Fruit fly (Drosophila melanogaster) whole organism, embryonic: ENCODE measurements around the gene Cad89D.

Experiments
- Antp ChIP-seq: fragments of 200-800 bp; sonication (Bioruptor generic); optimal IDR thresholded peaks from 3 replicates; lab custom pipeline; 2016; ENCODE audit warnings: missing biosample characterization, missing genetic modification characterization
- Atf6 ChIP-seq: fragments of 200-800 bp; sonication (Bioruptor generic); IDR thresholded peaks from 2 replicates; pipeline ENCODE4 v1.3.6; 2022; ENCODE audit warnings: missing biosample characterization, missing genetic modification characterization
- Awh ChIP-seq: fragments of 200-800 bp; sonication (Bioruptor generic); IDR thresholded peaks from 2 replicates; pipeline ENCODE4, ENCODE4 v1.3.6; 2022; ENCODE audit warnings: missing biosample characterization, missing genetic modification characterization
- CG11085 ChIP-seq: fragments of 200-800 bp; sonication (Bioruptor generic); IDR thresholded peaks from 2 replicates; pipeline ENCODE4 v1.3.6; 2022; ENCODE audit warnings: missing biosample characterization, missing genetic modification characterization
- CG12104 ChIP-seq: fragments of 200-800 bp; sonication (Bioruptor generic); optimal IDR thresholded peaks from 3 replicates; lab custom pipeline; 2016; ENCODE audit warnings: missing biosample characterization, missing genetic modification characterization
- CG12391 ChIP-seq: fragments of 200-800 bp; sonication (Bioruptor generic); optimal IDR thresholded peaks from 3 replicates; lab custom pipeline; 2018; ENCODE audit warnings: missing biosample characterization, mild to moderate bottlenecking, missing genetic modification characterization, moderate library complexity
- CG12659 ChIP-seq: fragments of 200-800 bp; sonication (Bioruptor generic); optimal IDR thresholded peaks from 3 replicates; lab custom pipeline; 2017; ENCODE audit warnings: mild to moderate bottlenecking, missing biosample characterization, missing genetic modification reagents, missing genetic modification characterization
- CG12942 ChIP-seq: fragments of 200-800 bp; sonication (Bioruptor generic); optimal IDR thresholded peaks from 3 replicates; lab custom pipeline; 2016; ENCODE audit warnings: missing biosample characterization, missing genetic modification characterization
- CG15073 ChIP-seq: fragments of 200-800 bp; sonication (Bioruptor generic); optimal IDR thresholded peaks from 2 replicates; lab custom pipeline; 2016; ENCODE audit warnings: missing biosample characterization, missing genetic modification characterization
- CG1602 ChIP-seq: fragments of 200-800 bp; sonication (Bioruptor generic); optimal IDR thresholded peaks from 3 replicates; lab custom pipeline; 2016; ENCODE audit warnings: missing biosample characterization, missing genetic modification characterization
- CG16813 ChIP-seq: fragments of 200-800 bp; sonication (Bioruptor generic); IDR thresholded peaks from 3 replicates; pipeline ENCODE4 v1.3.6; 2022; ENCODE audit warnings: missing biosample characterization, missing genetic modification characterization; ENCODE audit not compliant: partially characterized antibody
- CG17186 ChIP-seq: fragments of 200-800 bp; sonication (Bioruptor generic); optimal IDR thresholded peaks from 3 replicates; lab custom pipeline; 2017; ENCODE audit warnings: missing biosample characterization, missing genetic modification reagents, missing genetic modification characterization
- CG31224 ChIP-seq: fragments of 200-800 bp; sonication (Bioruptor generic); IDR thresholded peaks from 2 replicates; pipeline ENCODE4 v1.3.6; 2022; ENCODE audit warnings: missing biosample characterization, missing genetic modification characterization
- CG34422 ChIP-seq: fragments of 200-800 bp; sonication (Bioruptor generic); IDR thresholded peaks from 3 replicates; pipeline ENCODE4 v1.3.6; 2022; ENCODE audit warnings: missing biosample characterization, missing genetic modification characterization
- CG4404 ChIP-seq: fragments of 200-800 bp; sonication (Bioruptor generic); IDR thresholded peaks from 2 replicates; pipeline ENCODE4 v1.3.6; 2022; ENCODE audit warnings: missing biosample characterization, missing genetic modification characterization
- CG4854 ChIP-seq: fragments of 200-800 bp; sonication (Bioruptor generic); optimal IDR thresholded peaks from 2 replicates; lab custom pipeline; 2016; ENCODE audit warnings: missing biosample characterization, missing genetic modification characterization, inconsistent platforms
- CG6254 ChIP-seq: fragments of 200-800 bp; sonication (Bioruptor generic); optimal IDR thresholded peaks from 3 replicates; lab custom pipeline; 2017; ENCODE audit warnings: mild to moderate bottlenecking, missing biosample characterization, missing genetic modification reagents, missing genetic modification characterization
- CG6654 ChIP-seq: fragments of 200-800 bp; sonication (Bioruptor generic); optimal IDR thresholded peaks from 2 replicates; lab custom pipeline; 2017; ENCODE audit warnings: missing biosample characterization, mild to moderate bottlenecking, missing genetic modification characterization
- CG6683 ChIP-seq: fragments of 200-800 bp; sonication (Bioruptor generic); optimal IDR thresholded peaks from 2 replicates; lab custom pipeline; 2017; ENCODE audit warnings: missing biosample characterization, mild to moderate bottlenecking, missing genetic modification characterization, missing genetic modification reagents
- CG7928 ChIP-seq: fragments of 200-800 bp; sonication (Bioruptor generic); optimal IDR thresholded peaks from 2 replicates; lab custom pipeline; 2017; ENCODE audit warnings: missing biosample characterization, mild to moderate bottlenecking, missing genetic modification characterization
- CG8089 ChIP-seq: fragments of 200-800 bp; sonication (Bioruptor generic); optimal IDR thresholded peaks from 3 replicates; lab custom pipeline; 2016; ENCODE audit warnings: missing biosample characterization, missing genetic modification characterization
- Chrac-16 ChIP-seq: fragments of 200-800 bp; sonication (Bioruptor generic); optimal IDR thresholded peaks from 3 replicates; lab custom pipeline; 2016; ENCODE audit warnings: missing biosample characterization, missing genetic modification characterization
- Dref ChIP-seq: fragments of 200-800 bp; sonication (Bioruptor generic); IDR thresholded peaks from 2 replicates; pipeline ENCODE4 v1.3.6; 2022; ENCODE audit warnings: missing biosample characterization, missing genetic modification characterization
- Med ChIP-seq: fragments of 200-800 bp; sonication (Bioruptor generic); peaks from one replicate; lab custom pipeline; 2016; ENCODE audit warnings: missing biosample characterization, missing genetic modification characterization, mild to moderate bottlenecking, inconsistent platforms, moderate library complexity
- Xbp1 ChIP-seq: fragments of 200-800 bp; sonication (Bioruptor generic); optimal IDR thresholded peaks from 3 replicates; lab custom pipeline; 2016; ENCODE audit warnings: missing biosample characterization, mild to moderate bottlenecking, missing genetic modification characterization
- ap ChIP-seq: fragments of 200-800 bp; sonication (Bioruptor generic); IDR thresholded peaks from 2 replicates; pipeline ENCODE4 v1.3.6; 2022; ENCODE audit warnings: missing biosample characterization, missing genetic modification characterization
- bab2 ChIP-seq: fragments of 200-800 bp; sonication (Bioruptor generic); optimal IDR thresholded peaks from 2 replicates; lab custom pipeline; 2016; ENCODE audit warnings: missing biosample characterization, missing genetic modification characterization
- cad ChIP-seq: fragments of >200 bp; optimal IDR thresholded peaks from 2 replicates; lab custom pipeline; 2017; ENCODE audit warnings: missing biosample characterization, missing genetic modification characterization
- chn ChIP-seq: fragments of 200-800 bp; sonication (Bioruptor generic); optimal IDR thresholded peaks from 2 replicates; lab custom pipeline; 2016; ENCODE audit warnings: missing biosample characterization, missing genetic modification characterization
- crol ChIP-seq: fragments of 200-800 bp; sonication (Bioruptor generic); IDR thresholded peaks from 2 replicates; pipeline ENCODE4 v1.3.6; 2022; ENCODE audit warnings: missing biosample characterization, missing genetic modification characterization
- da ChIP-seq: fragments of 200-800 bp; sonication (Bioruptor generic); optimal IDR thresholded peaks from 2 replicates; lab custom pipeline; 2016; ENCODE audit warnings: missing biosample characterization, missing genetic modification characterization
- esg ChIP-seq: fragments of 200-800 bp; sonication (Bioruptor generic); conservative IDR thresholded peaks from 2 replicates; pipeline ENCODE4 v1.3.6; 2022; ENCODE audit warnings: missing biosample characterization, missing genetic modification characterization
- eve ChIP-seq, 2 experiments: fragments of >200 bp; optimal IDR thresholded peaks; 2 replicates each; lab custom pipeline; 2017; ENCODE audit warnings: missing biosample characterization in 2 of 2, missing genetic modification characterization in 2 of 2
- fu2 ChIP-seq: fragments of 200-800 bp; sonication (Bioruptor generic); optimal IDR thresholded peaks from 2 replicates; lab custom pipeline; 2016; ENCODE audit warnings: missing biosample characterization, missing genetic modification characterization
- gem ChIP-seq: fragments of 200-800 bp; sonication (Bioruptor generic); optimal IDR thresholded peaks from 2 replicates; lab custom pipeline; 2019; ENCODE audit warnings: missing biosample characterization, mild to moderate bottlenecking, missing genetic modification characterization, moderate library complexity
- grn ChIP-seq: fragments of 200-800 bp; sonication (Bioruptor generic); optimal IDR thresholded peaks from 3 replicates; lab custom pipeline; 2017; ENCODE audit warnings: missing biosample characterization, missing genetic modification characterization
- her ChIP-seq: fragments of 200-800 bp; sonication (Bioruptor generic); optimal IDR thresholded peaks from 2 replicates; lab custom pipeline; 2016; ENCODE audit warnings: missing biosample characterization, missing genetic modification characterization
- klu ChIP-seq: fragments of 200-800 bp; sonication (Bioruptor generic); IDR thresholded peaks from 2 replicates; pipeline ENCODE4 v1.3.6; 2022; ENCODE audit warnings: missing biosample characterization, missing genetic modification characterization
- lola ChIP-seq, 3 experiments: fragments of >200 bp in 2 of 3; fragments of 200-800 bp in 1 of 3; sonication (Bioruptor generic) in 1 of 3; optimal IDR thresholded peaks; 2 replicates each; lab custom pipeline; 2017 to 2019; ENCODE audit warnings: missing biosample characterization in 3 of 3, missing genetic modification characterization in 3 of 3, mild to moderate bottlenecking in 1 of 3, moderate library complexity in 1 of 3
- mam ChIP-seq: fragments of 200-800 bp; sonication (Bioruptor generic); optimal IDR thresholded peaks from 3 replicates; lab custom pipeline; 2016; ENCODE audit warnings: missing biosample characterization, missing genetic modification characterization
- nerfin-1 ChIP-seq: fragments of 200-800 bp; sonication (Bioruptor generic); optimal IDR thresholded peaks from 3 replicates; lab custom pipeline; 2019; ENCODE audit warnings: missing biosample characterization, mild to moderate bottlenecking, missing genetic modification characterization, moderate library complexity
- odd ChIP-seq: fragments of 200-800 bp; sonication (Bioruptor generic); optimal IDR thresholded peaks from 2 replicates; lab custom pipeline; 2017; ENCODE audit warnings: missing biosample characterization, mild to moderate bottlenecking, missing genetic modification characterization
- pum ChIP-seq: fragments of 200-800 bp; sonication (Bioruptor generic); optimal IDR thresholded peaks from 2 replicates; lab custom pipeline; 2016; ENCODE audit warnings: missing biosample characterization, missing genetic modification characterization
- run ChIP-seq: fragments of 200-800 bp; sonication (Bioruptor generic); optimal IDR thresholded peaks from 3 replicates; lab custom pipeline; 2018; ENCODE audit warnings: missing biosample characterization, mild to moderate bottlenecking, missing genetic modification characterization
- sna ChIP-seq: fragments of 200-800 bp; sonication (Bioruptor generic); IDR thresholded peaks from 2 replicates; pipeline ENCODE4 v1.3.6; 2022; ENCODE audit warnings: missing biosample characterization, missing genetic modification characterization; ENCODE audit not compliant: partially characterized antibody
- stc ChIP-seq: fragments of 200-800 bp; sonication (Bioruptor generic); IDR thresholded peaks from 2 replicates; pipeline ENCODE4 v1.3.6; 2022; ENCODE audit warnings: missing biosample characterization, missing genetic modification characterization
- ttk ChIP-seq: fragments of 200-800 bp; sonication (Bioruptor generic); IDR thresholded peaks from 2 replicates; pipeline ENCODE4 v2.1.2; 2022; ENCODE audit warnings: missing biosample characterization, missing genetic modification characterization
- vvl ChIP-seq: fragments of 200-800 bp; sonication (Bioruptor generic); IDR thresholded peaks from 2 replicates; pipeline ENCODE4 v1.3.6; 2022; ENCODE audit warnings: missing biosample characterization, missing genetic modification characterization
- wek ChIP-seq: fragments of 200-800 bp; sonication (Bioruptor generic); optimal IDR thresholded peaks from 3 replicates; lab custom pipeline; 2018; ENCODE audit warnings: missing biosample characterization, mild to moderate bottlenecking, missing genetic modification characterization, moderate library complexity
- z ChIP-seq: fragments of 200-800 bp; sonication (Bioruptor generic); IDR thresholded peaks from 3 replicates; pipeline ENCODE4 v1.3.6; 2022; ENCODE audit warnings: missing biosample characterization, missing genetic modification characterization

Cad89D gene

DNA sequence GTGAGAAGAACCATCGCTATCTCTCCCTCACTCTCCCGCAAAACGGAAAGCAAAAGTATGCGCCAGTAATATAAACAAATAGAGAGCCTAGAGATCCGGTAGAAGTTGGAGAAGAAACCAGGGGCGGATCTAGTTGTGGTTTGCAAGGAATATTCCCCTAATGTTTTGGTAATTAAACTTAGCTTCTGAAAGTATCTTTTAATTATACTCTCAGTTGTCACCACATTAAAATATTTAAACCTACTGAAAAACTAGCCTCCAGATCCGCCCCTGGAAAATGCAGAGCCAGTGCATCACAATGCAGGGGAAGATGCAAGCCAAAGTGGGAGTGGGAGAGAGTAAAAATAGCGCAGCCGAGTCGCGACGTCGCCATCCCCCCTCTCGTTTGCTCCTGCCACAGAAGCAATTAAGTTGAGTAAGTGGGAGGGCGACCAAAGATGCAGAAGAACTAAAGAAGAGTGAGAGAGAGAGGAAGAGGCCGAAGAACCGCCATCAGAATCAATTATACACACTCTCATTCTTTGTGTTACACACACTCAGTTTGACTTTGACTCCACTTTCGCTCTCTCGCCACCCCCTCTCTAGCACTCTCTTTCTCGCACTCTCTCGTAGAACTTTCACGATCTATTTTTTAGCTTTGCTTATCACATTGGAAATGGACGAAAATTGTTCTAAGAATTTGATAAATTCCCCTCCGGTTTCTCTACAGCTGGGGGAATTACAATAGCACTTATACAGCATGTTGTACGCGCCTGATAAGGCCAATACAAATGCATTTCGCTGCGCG lies 45.8 kb downstream of the Cad89D start (continued):
- TF ChIP-seq CG12104 (GFP tag; lab: Kevin White, UChicago) (peak; percentile 88), CG15073 (GFP tag; lab: Kevin White, UChicago) (peak; percentile 65), CG6654 (GFP tag; lab: Kevin White, UChicago) (peak; percentile 89), CG17186 (GFP tag; lab: Kevin White, UChicago) (peak; percentile 55), CG31224 (GFP tag; lab: Robert Waterston, UW) (peak; percentile 85), run (tag; lab: Kevin White, UChicago) (peak; percentile 77), sna (GFP tag; lab: Robert Waterston, UW) (no peak), ttk (GFP tag; lab: Robert Waterston, UW) (peak; percentile 96), Antp (GFP tag; lab: Kevin White, UChicago) (peak; percentile 95), grn (GFP tag; lab: Kevin White, UChicago) (no peak), CG4854 (GFP tag; lab: Kevin White, UChicago) (peak; percentile 78), Awh (peak; percentile 96), ap (GFP tag; lab: Robert Waterston, UW) (peak; percentile 90), CG12942 (GFP tag; lab: Kevin White, UChicago) (peak; percentile 85), lola (GFP tag; optimal IDR thresholded peaks at IDR 0.05; lab: Kevin White, UChicago) (peak in 1 of 3 experiments; percentile 96), vvl (GFP tag; lab: Robert Waterston, UW) (peak; percentile 97), klu (GFP tag; lab: Robert Waterston, UW) (peak; percentile 77), mam (peak; percentile 90), Xbp1 (peak; percentile 93), CG4404 (GFP tag; lab: Robert Waterston, UW) (peak; percentile 95), CG6254 (GFP tag; lab: Kevin White, UChicago) (peak; percentile 77), CG8089 (GFP tag; lab: Kevin White, UChicago) (peak; percentile 92), crol (GFP tag; lab: Robert Waterston, UW) (peak; percentile 90), odd (GFP tag; lab: Kevin White, UChicago) (peak; percentile 56), da (GFP tag; lab: Kevin White, UChicago) (peak; percentile 80), CG34422 (GFP tag; lab: Robert Waterston, UW) (peak; percentile 96), bab2 (GFP tag; lab: Kevin White, UChicago) (peak; percentile 97), CG1602 (GFP tag; lab: Kevin White, UChicago) (peak; percentile 92), CG16813 (peak; percentile 82), gem (tag; lab: Kevin White, UChicago) (peak; percentile 96), stc (peak; percentile 89), nerfin-1 (peak; percentile 97), her (GFP tag; lab: Kevin White, UChicago) (peak; percentile 75), wek (GFP tag; lab: Kevin White, UChicago) (peak; percentile 80), pum (GFP tag; lab: Kevin White, UChicago) (peak; percentile 96), fu2 (peak; percentile 76), eve (GFP tag; optimal IDR thresholded peaks at IDR 0.05; lab: Kevin White, UChicago) (no peak), chn (GFP tag; lab: Kevin White, UChicago) (peak; percentile 94), esg (GFP tag; lab: Robert Waterston, UW) (peak; percentile 91), z (GFP tag; lab: Robert Waterston, UW) (peak; percentile 90), CG6683 (GFP tag; lab: Kevin White, UChicago) (peak; percentile 49), CG11085 (peak; percentile 88), Dref (GFP tag; lab: Robert Waterston, UW) (no peak), CG7928 (GFP tag; lab: Kevin White, UChicago) (peak; percentile 36), Atf6 (GFP tag; lab: Robert Waterston, UW) (peak; percentile 72), Med (GFP tag; lab: Kevin White, UChicago) (peak; percentile 99), CG12659 (GFP tag; lab: Kevin White, UChicago) (peak; percentile 88), cad (GFP tag; lab: Kevin White, UChicago) (no peak), CG12391 (tag; lab: Kevin White, UChicago) (peak; percentile 92), Chrac-16 (GFP tag; lab: Kevin White, UChicago) (peak; percentile 94)
